Fruit fly (Drosophila melanogaster): Measurements from ENCODE around the gene CG5664.

Gene CG5664

dm6 chr3L:21479636-21480035 is 38.5 kb upstream of the CG5664 start (continued):
- TF ChIP-seq Side (GFP tag; optimal IDR thresholded peaks at IDR 0.05) (peak; percentile 1), CG10274 (GFP tag; optimal IDR thresholded peaks at IDR 0.05) (no peak), CG11398 (GFP tag; optimal IDR thresholded peaks at IDR 0.05) (peak; percentile 5), CG2116 (GFP tag; optimal IDR thresholded peaks at IDR 0.05) (peak; percentile 12), zfh1 (GFP tag; IDR thresholded peaks at IDR 0.05) (peak; percentile 62; the same call in 1 of the 3 replicates), inv (GFP tag; IDR thresholded peaks at IDR 0.05; ENCODE audit: partially characterized antibody) (no peak), NC2β (GFP tag; optimal IDR thresholded peaks at IDR 0.05) (peak; percentile 45), pum (GFP tag; optimal IDR thresholded peaks at IDR 0.05) (no peak), kah (GFP tag; optimal IDR thresholded peaks at IDR 0.05) (peak; percentile 41), CG1024 (GFP tag; IDR thresholded peaks at IDR 0.05) (peak; percentile 63; the same call in 1 of the 2 replicates), Nf-YB (GFP tag; optimal IDR thresholded peaks at IDR 0.05) (peak; percentile 97), fd64A (GFP tag; optimal IDR thresholded peaks at IDR 0.05) (peak; percentile 73), ken (GFP tag; IDR thresholded peaks at IDR 0.05) (peak; percentile 60; the same call in 2 of the 3 replicates), z (GFP tag; IDR thresholded peaks at IDR 0.05) (peak; percentile 37; the same call in 1 of the 3 replicates), CG13775 (GFP tag; optimal IDR thresholded peaks at IDR 0.05) (peak; percentile 13), org-1 (GFP tag; optimal IDR thresholded peaks at IDR 0.05) (no peak), CG4328 (GFP tag; optimal IDR thresholded peaks at IDR 0.05) (peak; percentile 18), pfk (GFP tag; optimal IDR thresholded peaks at IDR 0.05) (peak; percentile 20), Lim3 (GFP tag; IDR thresholded peaks at IDR 0.05) (no peak), peb (GFP tag; IDR thresholded peaks at IDR 0.05) (peak; percentile 16; the same call in 1 of the 2 replicates), gce (GFP tag; IDR thresholded peaks at IDR 0.05) (peak; percentile 68; the same call in 2 of the 3 replicates), Optix (GFP tag; IDR thresholded peaks at IDR 0.05) (peak; percentile 31; the same call in 1 of the 3 replicates), yki (optimal IDR thresholded peaks at IDR 0.05) (peak; percentile 50), dati (GFP tag; IDR thresholded peaks at IDR 0.05) (peak; percentile 44; the same call in 1 of the 2 replicates), kni (GFP tag; optimal IDR thresholded peaks at IDR 0.05) (peak; percentile 67), CHES-1-like (GFP tag; optimal IDR thresholded peaks at IDR 0.05) (no peak), CG2199 (GFP tag; IDR thresholded peaks at IDR 0.05) (peak; percentile 46; the same call in 1 of the 3 replicates), cg (GFP tag; optimal IDR thresholded peaks at IDR 0.05) (peak; percentile 99), onecut (GFP tag; IDR thresholded peaks at IDR 0.05) (peak; percentile 62), ara (GFP tag; IDR thresholded peaks at IDR 0.05) (peak; percentile 48; the same call in 1 of the 2 replicates), br (optimal IDR thresholded peaks at IDR 0.05) (no peak), MTF-1 (GFP tag; optimal IDR thresholded peaks at IDR 0.05; ENCODE audit: borderline replicate concordance) (peak; percentile 68), ATbp (GFP tag; optimal IDR thresholded peaks at IDR 0.05) (peak; percentile 78), pan (optimal IDR thresholded peaks at IDR 0.05) (no peak), pan (GFP tag; optimal IDR thresholded peaks at IDR 0.05 in 1 of 2, IDR thresholded peaks at IDR 0.05 in 1 of 2) (peak in 1 of 2 experiments; percentile 48), ssp (GFP tag; IDR thresholded peaks at IDR 0.05) (no peak), sc (optimal IDR thresholded peaks at IDR 0.05) (no peak), sc (GFP tag; optimal IDR thresholded peaks at IDR 0.05) (peak; percentile 30), ewg (GFP tag; optimal IDR thresholded peaks at IDR 0.05) (peak; percentile 96), Jarid2 (GFP tag; optimal IDR thresholded peaks at IDR 0.05) (peak; percentile 79), CG17359 (tag; optimal IDR thresholded peaks at IDR 0.05) (peak; percentile 65), trh (GFP tag; optimal IDR thresholded peaks at IDR 0.05) (no peak), bbx (GFP tag; IDR thresholded peaks at IDR 0.05; ENCODE audit: partially characterized antibody) (peak; percentile 23; the same call in 1 of the 2 replicates), CG17912 (GFP tag; optimal IDR thresholded peaks at IDR 0.05) (peak; percentile 26), CG12219 (GFP tag; optimal IDR thresholded peaks at IDR 0.05) (peak; percentile 44), CG17361 (GFP tag; IDR thresholded peaks at IDR 0.05) (no peak), Atf-2 (GFP tag; optimal IDR thresholded peaks at IDR 0.05) (no peak), zf30C (GFP tag; optimal IDR thresholded peaks at IDR 0.05) (peak; percentile 83), CG1603 (tag; optimal IDR thresholded peaks at IDR 0.05) (peak; percentile 63), CG32772 (GFP tag; IDR thresholded peaks at IDR 0.05) (peak; percentile 36; the same call in 1 of the 2 replicates), Xrp1 (GFP tag; IDR thresholded peaks at IDR 0.05) (0 out of 2 replicates have a peak, but pooled peaks have one; percentile 36)
